Worm (Caenorhabditis elegans): ENCODE data around the gene irld-63.

Gene irld-63

DNA sequence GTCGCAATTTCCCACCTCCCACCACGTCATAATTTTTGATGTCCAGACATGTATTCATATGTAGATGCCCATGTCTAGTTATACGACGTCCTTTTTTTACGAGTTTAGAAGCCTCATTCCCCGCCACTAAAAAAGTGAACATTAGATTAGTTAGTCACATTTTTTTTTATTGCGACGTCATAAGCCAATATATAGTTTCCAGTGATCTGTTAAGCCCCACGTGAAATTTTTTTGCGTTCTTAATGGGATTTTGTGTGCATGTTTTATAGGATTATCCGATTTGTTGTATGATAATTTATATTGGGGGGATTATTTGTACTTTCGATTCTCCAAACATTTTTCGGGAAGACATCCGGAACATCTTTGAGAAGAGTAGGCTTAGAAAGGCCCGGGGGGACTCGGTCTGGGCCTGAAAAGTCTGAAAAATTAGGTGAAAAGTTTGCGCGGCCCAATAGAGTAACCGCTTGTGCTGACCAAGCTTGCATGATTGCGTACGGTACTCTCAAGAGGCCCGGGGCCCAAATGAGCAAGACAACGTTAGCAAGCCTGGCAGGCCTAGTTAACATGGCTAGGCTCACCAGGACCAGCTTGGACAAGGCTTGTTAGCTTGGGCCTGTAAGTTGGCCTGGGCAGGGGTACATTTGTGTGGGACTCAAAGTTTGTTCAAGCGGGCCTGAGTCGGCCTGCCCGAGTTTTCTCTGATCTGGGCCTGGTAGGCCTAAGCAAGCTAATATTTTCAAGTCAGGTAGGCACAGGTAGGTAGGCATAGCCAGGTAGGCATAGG, 34.9 kb downstream of the irld-63 start:
- TF ChIP-seq aly-1 (tag; optimal IDR thresholded peaks at IDR 0.05) (no peak), sea-1 (GFP tag; conservative IDR thresholded peaks at IDR 0.05) (no peak), B0310.2 (tag; optimal IDR thresholded peaks at IDR 0.05) (no peak), F13C5.2 (tag; optimal IDR thresholded peaks at IDR 0.05) (no peak), hmbx-1 (tag; optimal IDR thresholded peaks at IDR 0.05) (no peak), scrt-1 (GFP tag; IDR thresholded peaks at IDR 0.05) (no peak), ceh-36 (tag; optimal IDR thresholded peaks at IDR 0.05) (no peak), tra-4 (tag; optimal IDR thresholded peaks at IDR 0.05) (no peak), tbx-37 (GFP tag; conservative IDR thresholded peaks at IDR 0.05) (no peak), ceh-13 (GFP tag; optimal IDR thresholded peaks at IDR 0.05) (no peak), ama-1 (optimal IDR thresholded peaks at IDR 0.05) (no peak), hnd-1 (tag; optimal IDR thresholded peaks at IDR 0.05) (no peak), tbx-11 (GFP tag; IDR thresholded peaks at IDR 0.05) (no peak), hmg-4 (GFP tag; optimal IDR thresholded peaks at IDR 0.05) (no peak), flt-1 (GFP tag; IDR thresholded peaks at IDR 0.05) (no peak), pes-1 (GFP tag; IDR thresholded peaks at IDR 0.05) (no peak), ets-7 (tag; optimal IDR thresholded peaks at IDR 0.05) (no peak)

DNA sequence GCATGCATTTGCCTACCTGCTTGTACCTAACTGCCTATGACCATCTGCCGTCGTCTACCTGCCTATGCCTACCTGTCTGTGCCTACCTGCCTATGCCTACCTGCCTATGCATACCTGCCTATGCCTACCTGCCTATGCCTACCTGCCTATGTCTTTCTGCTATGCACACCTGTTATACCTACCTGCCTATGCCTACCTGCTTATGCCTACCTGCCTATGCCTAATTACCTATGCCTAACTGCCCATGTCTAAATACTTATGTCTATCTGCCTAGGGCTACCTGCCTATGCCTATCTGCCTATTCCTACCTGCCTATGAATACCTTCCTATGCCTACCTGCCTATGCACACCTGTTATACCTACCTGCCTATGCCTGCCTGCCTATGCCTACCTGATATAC, 35.8 kb downstream of the irld-63 start:
- TF ChIP-seq scrt-1 (GFP tag; IDR thresholded peaks at IDR 0.05) = no peak
- no peak for TF ChIP-seq F13C5.2 (tag; optimal IDR thresholded peaks at IDR 0.05)
- no peak for TF ChIP-seq flt-1 (GFP tag; IDR thresholded peaks at IDR 0.05)
- TF ChIP-seq hmbx-1 (tag; optimal IDR thresholded peaks at IDR 0.05) = no peak
- no peak for TF ChIP-seq aly-1 (tag; optimal IDR thresholded peaks at IDR 0.05)
- no peak for TF ChIP-seq tbx-37 (GFP tag; conservative IDR thresholded peaks at IDR 0.05)
- no peak for TF ChIP-seq tbx-11 (GFP tag; IDR thresholded peaks at IDR 0.05)
- TF ChIP-seq hnd-1 (tag; optimal IDR thresholded peaks at IDR 0.05) = no peak
- no peak for TF ChIP-seq tra-4 (tag; optimal IDR thresholded peaks at IDR 0.05)
- no peak for TF ChIP-seq sea-1 (GFP tag; conservative IDR thresholded peaks at IDR 0.05)
- TF ChIP-seq hmg-4 (GFP tag; optimal IDR thresholded peaks at IDR 0.05) = no peak
- TF ChIP-seq ama-1 (optimal IDR thresholded peaks at IDR 0.05) = no peak
- no peak for TF ChIP-seq pes-1 (GFP tag; IDR thresholded peaks at IDR 0.05)
- no peak for TF ChIP-seq ets-7 (tag; optimal IDR thresholded peaks at IDR 0.05)
- no peak for TF ChIP-seq ceh-13 (GFP tag; optimal IDR thresholded peaks at IDR 0.05)
- no peak for TF ChIP-seq B0310.2 (tag; optimal IDR thresholded peaks at IDR 0.05)
- no peak for TF ChIP-seq ceh-36 (tag; optimal IDR thresholded peaks at IDR 0.05)

DNA sequence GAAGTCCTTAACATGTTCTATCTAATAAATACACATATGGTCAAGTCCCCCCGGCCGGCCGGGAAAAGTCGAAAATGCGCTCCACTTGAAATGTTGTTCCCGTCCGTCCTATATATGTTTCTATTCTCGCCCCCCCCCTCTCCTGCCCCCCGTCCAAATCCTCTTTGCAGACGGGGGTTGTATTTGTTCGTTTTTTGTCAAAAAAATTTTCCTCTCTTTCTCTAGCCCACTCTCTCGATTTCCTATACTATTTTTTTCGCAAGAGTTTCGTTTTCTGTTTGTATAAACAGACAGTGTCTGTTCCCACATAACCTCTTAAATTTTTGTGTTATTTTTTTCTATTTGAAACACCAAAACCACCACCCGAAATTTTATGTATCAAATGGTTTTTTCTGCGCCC, 36.5 kb downstream of the irld-63 start:
- no peak for TF ChIP-seq scrt-1 (GFP tag; IDR thresholded peaks at IDR 0.05)
- TF ChIP-seq aly-1 (tag; optimal IDR thresholded peaks at IDR 0.05) = no peak
- no peak for TF ChIP-seq ets-7 (tag; optimal IDR thresholded peaks at IDR 0.05)
- TF ChIP-seq tbx-37 (GFP tag; conservative IDR thresholded peaks at IDR 0.05) = no peak
- no peak for TF ChIP-seq sea-1 (GFP tag; conservative IDR thresholded peaks at IDR 0.05)
- TF ChIP-seq tbx-11 (GFP tag; IDR thresholded peaks at IDR 0.05) = no peak
- no peak for TF ChIP-seq ceh-36 (tag; optimal IDR thresholded peaks at IDR 0.05)
- no peak for TF ChIP-seq tra-4 (tag; optimal IDR thresholded peaks at IDR 0.05)
- TF ChIP-seq hnd-1 (tag; optimal IDR thresholded peaks at IDR 0.05) = no peak
- TF ChIP-seq hmg-4 (GFP tag; optimal IDR thresholded peaks at IDR 0.05) = no peak
- no peak for TF ChIP-seq F13C5.2 (tag; optimal IDR thresholded peaks at IDR 0.05)
- no peak for TF ChIP-seq B0310.2 (tag; optimal IDR thresholded peaks at IDR 0.05)
- no peak for TF ChIP-seq hmbx-1 (tag; optimal IDR thresholded peaks at IDR 0.05)

DNA sequence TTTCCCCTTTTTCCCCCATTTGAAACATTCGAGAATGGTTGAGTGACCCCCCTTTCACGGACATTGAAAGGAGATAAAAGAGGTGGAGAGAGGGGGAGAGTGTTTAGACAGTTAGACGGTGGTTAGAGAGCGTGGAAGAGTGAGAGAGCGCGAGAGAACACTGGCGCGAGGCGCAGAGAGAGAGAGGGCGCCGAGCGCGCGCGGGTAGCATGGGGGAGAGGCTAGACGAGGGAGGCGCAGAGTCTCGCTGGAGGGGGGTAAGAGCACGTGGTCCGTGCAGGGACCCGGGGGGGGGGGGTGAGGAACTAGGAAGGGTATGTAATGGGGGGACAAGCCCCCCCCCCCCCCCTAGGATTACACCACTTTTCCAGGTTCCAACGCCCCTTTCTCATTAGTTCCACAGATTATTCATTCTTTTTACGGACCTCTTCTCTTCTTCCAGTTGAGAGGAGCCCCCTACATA, 43.4 kb downstream of the irld-63 start:
- no peak for TF ChIP-seq tra-4 (tag; optimal IDR thresholded peaks at IDR 0.05)
- no peak for TF ChIP-seq hnd-1 (tag; optimal IDR thresholded peaks at IDR 0.05)
- TF ChIP-seq sea-1 (GFP tag; conservative IDR thresholded peaks at IDR 0.05) = no peak
- no peak for TF ChIP-seq tbx-37 (GFP tag; conservative IDR thresholded peaks at IDR 0.05)
- no peak for TF ChIP-seq hmbx-1 (tag; optimal IDR thresholded peaks at IDR 0.05)
- peak; percentile 21; the same call in 1 of the 2 replicates for TF ChIP-seq flt-1 (GFP tag; IDR thresholded peaks at IDR 0.05)
- TF ChIP-seq scrt-1 (GFP tag; IDR thresholded peaks at IDR 0.05) = no peak
- TF ChIP-seq pes-1 (GFP tag; IDR thresholded peaks at IDR 0.05) = 0 out of 2 replicates have a peak, but pooled peaks have one; percentile 29
- peak; percentile 11 for TF ChIP-seq F13C5.2 (tag; optimal IDR thresholded peaks at IDR 0.05)
- TF ChIP-seq hmg-4 (GFP tag; optimal IDR thresholded peaks at IDR 0.05) = peak; percentile 9
- no peak for TF ChIP-seq B0310.2 (tag; optimal IDR thresholded peaks at IDR 0.05)

DNA sequence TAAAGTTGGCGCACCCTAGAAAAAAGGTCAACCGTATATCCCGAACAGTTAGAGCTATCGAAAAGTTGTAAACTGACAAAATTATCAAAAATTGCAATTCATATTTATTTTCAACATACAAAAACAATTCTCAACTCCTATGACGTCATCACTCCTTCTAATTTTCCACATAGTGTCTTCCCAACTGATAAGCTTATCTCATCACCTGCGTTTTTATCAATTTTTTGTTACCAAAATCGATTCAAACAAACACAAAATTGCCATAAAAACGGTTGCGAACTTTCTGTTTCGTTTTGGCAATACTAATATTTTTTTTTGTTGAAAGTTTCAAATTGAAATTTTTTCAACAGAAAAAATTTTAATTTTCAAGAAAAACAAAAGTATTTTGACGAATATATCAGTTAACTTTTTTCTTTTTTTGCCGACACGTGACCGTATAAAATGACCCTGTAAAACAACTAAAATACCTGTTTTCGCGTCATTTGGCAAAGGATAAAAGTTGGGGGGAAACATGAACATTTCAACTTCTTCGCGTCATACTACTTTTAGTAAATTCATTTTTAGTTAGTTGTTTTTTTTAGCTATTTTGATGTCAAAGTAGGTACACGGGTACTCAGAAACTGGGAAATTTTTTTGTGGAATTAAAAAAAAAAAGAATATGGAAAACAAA, 45.2 kb downstream of the irld-63 start:
- TF ChIP-seq ets-7 (tag; optimal IDR thresholded peaks at IDR 0.05) (no peak), B0310.2 (tag; optimal IDR thresholded peaks at IDR 0.05) (no peak), ceh-36 (tag; optimal IDR thresholded peaks at IDR 0.05) (no peak)

DNA sequence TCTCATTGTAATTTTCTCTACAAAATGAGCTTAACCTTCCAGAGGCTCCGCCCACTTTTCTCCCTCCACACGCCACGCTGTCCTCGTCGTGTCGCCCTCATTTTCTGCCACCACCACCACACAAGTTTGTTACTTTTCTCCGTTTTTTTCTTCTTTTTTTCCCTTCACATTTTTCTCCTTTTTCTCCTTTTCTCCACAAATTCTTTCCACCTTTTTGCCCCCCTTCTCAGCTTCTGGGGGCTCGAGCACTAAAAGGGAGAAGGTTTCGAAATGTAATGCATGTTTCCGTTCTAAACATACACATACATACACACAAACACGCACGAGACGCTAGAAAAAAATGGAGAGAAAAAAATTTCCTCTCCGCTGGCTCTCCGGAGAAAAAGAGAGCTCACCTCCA, 46.1 kb downstream of the irld-63 start, which contains the start of gene nhr-88:
Gene nhr-88, plus strand, starts transcription at position 43 of the 400 bp plus-strand sequence.
- no peak for TF ChIP-seq hmbx-1 (tag; optimal IDR thresholded peaks at IDR 0.05)

DNA sequence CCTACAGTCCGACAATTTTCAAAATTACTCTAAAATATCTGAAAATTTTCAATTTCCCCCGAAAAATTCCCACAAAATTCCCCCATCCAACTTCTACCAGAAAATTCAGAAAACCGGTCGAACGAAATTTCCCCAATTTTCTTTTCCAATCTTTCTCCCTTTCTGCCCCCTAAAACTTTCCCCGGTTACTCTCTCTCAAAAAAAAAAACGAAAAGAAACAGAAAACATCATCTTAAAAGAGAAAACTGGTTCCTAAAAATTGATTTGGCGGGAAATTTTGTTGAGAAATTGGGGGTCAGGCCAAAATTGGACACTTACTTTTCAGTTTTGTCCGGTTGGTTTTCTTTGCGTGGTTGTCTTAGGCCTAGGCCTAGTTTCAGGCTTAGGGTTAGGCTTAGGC, 47.1 kb downstream of the irld-63 start:
- TF ChIP-seq tbx-37 (GFP tag; conservative IDR thresholded peaks at IDR 0.05) (no peak), B0310.2 (tag; optimal IDR thresholded peaks at IDR 0.05) (no peak), sea-1 (GFP tag; conservative IDR thresholded peaks at IDR 0.05) (no peak), F13C5.2 (tag; optimal IDR thresholded peaks at IDR 0.05) (no peak), scrt-1 (GFP tag; IDR thresholded peaks at IDR 0.05) (no peak), hmbx-1 (tag; optimal IDR thresholded peaks at IDR 0.05) (no peak), ets-7 (tag; optimal IDR thresholded peaks at IDR 0.05) (no peak), hnd-1 (tag; optimal IDR thresholded peaks at IDR 0.05) (no peak), flt-1 (GFP tag; IDR thresholded peaks at IDR 0.05) (no peak), tbx-11 (GFP tag; IDR thresholded peaks at IDR 0.05) (no peak), aly-1 (tag; optimal IDR thresholded peaks at IDR 0.05) (no peak), hmg-4 (GFP tag; optimal IDR thresholded peaks at IDR 0.05) (no peak), pes-1 (GFP tag; IDR thresholded peaks at IDR 0.05) (no peak), ceh-13 (GFP tag; optimal IDR thresholded peaks at IDR 0.05) (no peak), ceh-36 (tag; optimal IDR thresholded peaks at IDR 0.05) (no peak), tra-4 (tag; optimal IDR thresholded peaks at IDR 0.05) (no peak), ama-1 (optimal IDR thresholded peaks at IDR 0.05) (no peak)
